Worm (Caenorhabditis elegans) whole organism, dauer: ENCODE results near the gene F35E12.9.

Experiments used
- unc-62 ChIP-seq: sonication (generic microtip); optimal IDR thresholded peaks from 2 replicates; lab custom pipeline; 2017; ENCODE audit warnings: missing biosample characterization, missing genetic modification reagents, missing genetic modification characterization

The F35E12.9 gene

ce11 chrV:13757349-13757748 lies 12.4 kb upstream of the F35E12.9 start:
- TF ChIP-seq unc-62 (GFP tag; lab: Kevin White, UChicago): no peak

DNA sequence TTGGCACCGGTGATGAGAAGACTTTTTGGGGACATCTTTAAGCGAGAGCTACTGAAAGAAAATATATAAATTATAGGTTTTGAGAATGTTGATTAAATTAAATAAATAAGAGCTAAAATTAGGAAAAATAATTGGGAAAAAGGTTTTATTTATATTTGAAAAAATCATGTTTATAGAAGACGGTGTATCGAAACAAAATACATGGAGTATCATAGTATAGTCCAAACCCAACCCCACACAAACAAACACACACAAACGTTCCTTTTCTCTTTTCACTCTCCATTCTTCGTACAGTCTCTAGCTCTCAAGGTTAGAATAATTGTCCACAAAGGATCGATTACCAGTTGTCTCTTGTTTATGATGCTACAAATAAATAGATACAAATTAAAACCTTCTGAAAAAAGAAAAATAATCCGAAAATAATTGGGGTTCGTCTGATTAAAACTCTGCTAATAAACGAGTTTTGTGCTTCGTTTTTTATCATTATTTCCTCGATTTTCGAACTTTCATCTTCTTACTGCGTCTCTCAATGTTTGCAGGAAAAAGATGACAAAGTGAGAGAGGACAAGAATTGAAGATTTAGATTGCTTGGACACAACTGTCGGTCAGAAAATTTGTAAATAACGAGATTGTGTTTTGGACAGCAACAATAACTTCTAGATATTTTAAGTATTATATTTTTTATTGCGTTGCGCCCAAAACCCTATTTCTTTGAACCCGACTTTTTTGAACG lies 11.6 kb upstream of the F35E12.9 start, which contains the start of gene F20G2.2:
Gene F20G2.2 (minus strand): TSS at position 51 of the 733 bp plus-strand sequence.
- no peak for TF ChIP-seq unc-62 (GFP tag; lab: Kevin White, UChicago)

ce11 chrV:13753481-13753880 lies 8.6 kb upstream of the F35E12.9 start, which contains the start of gene F20G2.1:
F20G2.1 (minus strand) TSS chrV:13753581.
- no peak for TF ChIP-seq unc-62 (GFP tag; lab: Kevin White, UChicago)

- TF ChIP-seq unc-62 (GFP tag; lab: Kevin White, UChicago): no peak
These were observed 6.9 kb upstream of the F35E12.9 start, which contains the start of gene cld-9 for ce11 chrV:13751811-13752210. cld-9 (minus strand) TSS chrV:13751891.

- TF ChIP-seq unc-62 (GFP tag; lab: Kevin White, UChicago): no peak
These were observed 3.7 kb upstream of the F35E12.9 start, which contains the start of gene F35E12.10 for ce11 chrV:13748658-13749057. F35E12.10 (minus strand) TSS chrV:13748758.

DNA sequence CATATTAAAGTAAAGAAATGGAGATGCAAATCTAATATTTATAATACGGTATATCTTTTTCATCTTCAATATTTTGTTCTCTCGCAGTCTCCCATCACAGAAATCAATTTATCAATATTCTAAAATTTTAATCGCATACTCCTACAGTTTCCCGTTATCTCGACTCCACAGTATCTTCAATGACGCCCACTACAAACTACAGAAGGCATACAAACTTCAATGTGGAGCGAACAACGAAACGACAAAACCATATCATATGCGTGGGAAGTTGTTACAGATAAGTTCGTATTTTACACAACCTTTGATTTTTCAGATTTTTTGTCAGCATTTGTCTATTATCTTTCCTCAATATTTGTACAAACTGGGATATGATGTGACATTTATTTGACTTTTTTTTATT lies 5.0 kb downstream of the F35E12.9 start:
- no peak for TF ChIP-seq unc-62 (GFP tag; lab: Kevin White, UChicago)

DNA sequence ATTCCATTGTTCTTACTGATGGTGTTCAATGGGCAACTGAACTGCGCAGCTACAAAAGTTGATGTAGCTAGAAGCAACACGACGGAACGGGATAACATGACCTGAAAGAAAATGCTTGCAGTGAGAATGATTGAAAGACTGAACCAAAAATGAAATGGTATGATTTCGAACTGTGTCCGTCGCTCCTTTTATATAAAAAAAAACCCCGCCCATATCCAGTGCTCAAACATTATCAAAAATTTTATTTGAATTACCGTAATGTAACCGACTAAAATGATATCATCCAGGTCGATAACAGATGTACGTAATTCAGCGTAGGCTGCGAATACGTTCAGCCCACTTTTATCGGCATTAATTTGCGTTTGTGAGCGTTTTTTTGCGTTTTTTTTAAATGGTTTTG lies 6.6 kb downstream of the F35E12.9 start, which contains the start of gene irg-5:
Gene irg-5 (minus strand): TSS at position 101 of the 400 bp plus-strand sequence.
- no peak for TF ChIP-seq unc-62 (GFP tag; lab: Kevin White, UChicago)

DNA sequence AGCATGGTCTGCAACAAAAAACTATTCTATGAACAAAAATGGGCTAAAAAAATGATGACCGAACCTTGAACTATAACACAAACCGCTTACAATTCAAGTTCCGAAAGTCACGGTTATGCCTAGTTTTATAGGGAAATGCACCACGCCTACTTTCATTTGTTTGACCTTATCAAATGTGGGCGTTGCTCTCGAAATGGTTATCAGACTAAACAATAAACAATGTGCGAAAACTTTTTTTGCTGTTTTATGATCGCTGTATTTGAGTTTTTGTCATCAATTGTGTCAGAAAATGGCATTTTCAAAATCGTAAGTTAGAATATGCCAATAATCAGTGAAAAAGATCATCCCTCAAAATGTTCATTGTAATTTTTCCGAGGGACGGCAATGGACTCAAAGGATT lies 8.8 kb downstream of the F35E12.9 start, which contains the start of gene F35E12.6:
Gene F35E12.6 (minus strand): TSS at position 101 of the 400 bp plus-strand sequence.
- no peak for TF ChIP-seq unc-62 (GFP tag; lab: Kevin White, UChicago)

DNA sequence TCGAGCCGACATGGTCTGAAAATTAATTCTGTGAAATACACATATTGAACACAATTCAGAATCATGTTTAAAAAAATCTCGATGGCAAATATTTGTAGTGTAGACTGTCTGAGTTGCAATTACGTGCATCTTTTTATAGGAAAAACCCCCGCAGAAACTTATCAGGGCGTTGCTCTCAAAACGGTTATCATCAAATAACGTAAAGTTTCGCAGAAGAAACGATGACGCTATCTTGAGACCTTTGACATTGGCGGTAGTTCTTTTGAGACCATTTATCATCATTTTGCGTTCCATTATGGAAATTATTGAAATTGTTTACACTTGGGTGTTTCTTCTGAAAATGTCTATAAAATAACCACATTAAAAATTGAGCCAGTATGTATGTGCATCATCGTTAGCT lies 14.2 kb downstream of the F35E12.9 start, which contains the start of gene dct-17:
Gene dct-17 (minus strand): TSS at position 23 of the 400 bp plus-strand sequence.
- TF ChIP-seq unc-62 (GFP tag; lab: Kevin White, UChicago): no peak

ce11 chrV:13725574-13725973 lies 19.4 kb downstream of the F35E12.9 start, which contains the start of gene fbxa-181:
fbxa-181 (plus strand) TSS chrV:13725874.
- no peak for TF ChIP-seq unc-62 (GFP tag; lab: Kevin White, UChicago)

DNA sequence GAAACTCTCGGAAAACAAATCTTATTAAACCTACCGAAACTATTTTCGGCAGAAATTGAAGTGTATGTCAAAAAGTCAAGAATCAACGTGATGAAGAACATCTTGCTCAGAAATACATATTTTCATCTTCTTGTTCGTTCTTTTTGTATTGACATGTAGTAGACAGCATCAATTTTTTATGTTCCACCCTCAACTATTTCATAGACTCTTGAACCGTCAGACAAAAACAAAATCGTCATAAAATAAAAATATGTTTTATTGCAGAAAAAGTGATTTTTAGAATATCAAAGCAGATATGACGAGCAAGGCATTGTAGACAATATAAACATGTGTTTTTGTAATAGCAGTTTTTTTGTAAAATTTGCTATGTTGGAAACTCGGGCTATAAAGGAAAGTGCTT lies 20.1 kb downstream of the F35E12.9 start, which contains the start of gene F35E12.2:
Gene F35E12.2 (minus strand): TSS at position 101 of the 400 bp plus-strand sequence.
- no peak for TF ChIP-seq unc-62 (GFP tag; lab: Kevin White, UChicago)

- no peak for TF ChIP-seq unc-62 (GFP tag; lab: Kevin White, UChicago)
These were observed 28.4 kb downstream of the F35E12.9 start, which contains the start of gene T01D3.6 for ce11 chrV:13716531-13716930. T01D3.6 (plus strand) TSS chrV:13716824.

DNA sequence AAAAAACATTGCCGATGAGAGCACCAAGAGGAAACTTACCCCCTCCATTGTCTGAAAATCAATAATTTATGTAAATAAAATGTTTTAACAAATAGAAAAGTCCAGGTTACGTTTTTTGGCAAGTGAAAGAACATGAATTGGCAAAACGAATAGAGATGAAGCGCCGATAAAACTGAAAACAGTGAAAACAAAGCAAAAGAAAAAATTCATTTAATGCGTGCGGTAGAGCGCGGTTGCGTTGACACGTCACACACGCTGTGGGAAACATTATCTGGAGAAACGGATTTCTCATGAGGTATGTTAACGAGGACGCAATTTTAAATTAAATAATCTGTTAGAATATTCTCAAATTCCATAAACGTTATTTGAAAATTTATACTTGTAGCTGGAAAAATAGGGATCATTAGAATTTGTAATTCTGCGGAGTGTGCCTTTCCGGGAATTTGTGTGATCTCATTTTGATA lies 29.7 kb downstream of the F35E12.9 start, which contains the start of gene zipt-9:
Gene zipt-9 (minus strand): TSS at position 51 of the 464 bp plus-strand sequence.
- no peak for TF ChIP-seq unc-62 (GFP tag; lab: Kevin White, UChicago)

ce11 chrV:13711060-13711459 lies 33.9 kb downstream of the F35E12.9 start, which contains the start of gene srx-96:
srx-96 (plus strand) TSS chrV:13711360.
- no peak for TF ChIP-seq unc-62 (GFP tag; lab: Kevin White, UChicago)

- TF ChIP-seq unc-62 (GFP tag; lab: Kevin White, UChicago): no peak
These were observed 37.6 kb downstream of the F35E12.9 start, which contains the start of gene hlh-34 for ce11 chrV:13707295-13707694. hlh-34 (minus strand) TSS chrV:13707395.

ce11 chrV:13703960-13704359 lies 41.0 kb downstream of the F35E12.9 start, which contains the start of gene T01D3.3:
T01D3.3 (plus strand) TSS chrV:13704271.
- TF ChIP-seq unc-62 (GFP tag; lab: Kevin White, UChicago): no peak
